Worm (Caenorhabditis elegans) whole organism, young adult: Measurements from ENCODE around the gene C25A8.1.

Source experiments
- B0336.3 ChIP-seq: fragments of 200-800 bp; sonication (Bioruptor generic); IDR thresholded peaks from 2 replicates; pipeline ENCODE4 v1.3.6; 2022; ENCODE audit warnings: missing genetic modification characterization, missing compliant biosample characterization
- Y67H2A.10 ChIP-seq: fragments of 200-800 bp; sonication (Bioruptor generic); conservative IDR thresholded peaks from 2 replicates; pipeline ENCODE4 v1.3.6; 2022; ENCODE audit warnings: missing genetic modification reagents, missing genetic modification characterization, missing compliant biosample characterization
- aptf-3 ChIP-seq: fragments of 200-800 bp; sonication (Bioruptor generic); IDR thresholded peaks from 2 replicates; pipeline ENCODE4 v1.3.6; 2022; ENCODE audit warnings: missing genetic modification characterization, missing compliant biosample characterization
- cebp-1 ChIP-seq, 2 experiments: fragments of 200-800 bp in 1 of 2; sonication (Bioruptor generic) in 1 of 2; sonication (generic microtip) in 1 of 2; IDR thresholded peaks in 1 of 2; optimal IDR thresholded peaks in 1 of 2; 2 replicates each; pipeline versions ENCODE4 v1.3.6 to Lab custom; 2017 to 2022; ENCODE audit warnings: missing compliant biosample characterization in 2 of 2, missing genetic modification characterization in 2 of 2, mild to moderate bottlenecking in 1 of 2, missing genetic modification reagents in 1 of 2, moderate library complexity in 1 of 2
- ceh-100 ChIP-seq: fragments of 200-800 bp; sonication (Bioruptor generic); IDR thresholded peaks from 2 replicates; pipeline ENCODE4 v1.3.6; 2022; ENCODE audit warnings: missing genetic modification reagents, missing genetic modification characterization, missing compliant biosample characterization
- egl-44 ChIP-seq: fragments of 200-800 bp; sonication (Bioruptor generic); IDR thresholded peaks from 2 replicates; pipeline ENCODE4 v1.3.6; 2022; ENCODE audit warnings: missing genetic modification reagents, missing genetic modification characterization, missing compliant biosample characterization
- him-1 ChIP-seq: sonication (generic microtip); optimal IDR thresholded peaks from 2 replicates; lab custom pipeline; 2016; ENCODE audit warnings: missing genotype, missing genetic modification reagents, missing genetic modification characterization, missing compliant biosample characterization
- nhr-80 ChIP-seq: sonication (generic microtip); optimal IDR thresholded peaks from 2 replicates; lab custom pipeline; 2016; ENCODE audit warnings: missing genetic modification characterization, missing compliant biosample characterization
- nhr-90 ChIP-seq: sonication (generic microtip); optimal IDR thresholded peaks from 2 replicates; lab custom pipeline; 2016; ENCODE audit warnings: missing genotype, mild to moderate bottlenecking, missing genetic modification characterization, missing compliant biosample characterization
- pha-4 ChIP-seq: fragments of 150-350 bp; sonication (generic microtip); optimal IDR thresholded peaks from 2 replicates; lab custom pipeline; 2014; ENCODE audit warnings: missing biosample characterization, missing genetic modification reagents, missing genetic modification characterization
- unc-62 ChIP-seq: fragments of 150-350 bp; optimal IDR thresholded peaks from 2 replicates; lab custom pipeline; 2014; ENCODE audit warnings: missing biosample characterization, missing genetic modification reagents, missing genetic modification characterization
- ztf-18 ChIP-seq: sonication (generic microtip); optimal IDR thresholded peaks from 2 replicates; lab custom pipeline; 2016; ENCODE audit warnings: missing genotype, mild to moderate bottlenecking, missing genetic modification characterization, missing compliant biosample characterization
- ztf-3 ChIP-seq: fragments of 200-800 bp; sonication (Bioruptor generic); optimal IDR thresholded peaks from 2 replicates; lab custom pipeline; 2018; ENCODE audit warnings: mild to moderate bottlenecking, missing genetic modification characterization, missing compliant biosample characterization

DNA sequence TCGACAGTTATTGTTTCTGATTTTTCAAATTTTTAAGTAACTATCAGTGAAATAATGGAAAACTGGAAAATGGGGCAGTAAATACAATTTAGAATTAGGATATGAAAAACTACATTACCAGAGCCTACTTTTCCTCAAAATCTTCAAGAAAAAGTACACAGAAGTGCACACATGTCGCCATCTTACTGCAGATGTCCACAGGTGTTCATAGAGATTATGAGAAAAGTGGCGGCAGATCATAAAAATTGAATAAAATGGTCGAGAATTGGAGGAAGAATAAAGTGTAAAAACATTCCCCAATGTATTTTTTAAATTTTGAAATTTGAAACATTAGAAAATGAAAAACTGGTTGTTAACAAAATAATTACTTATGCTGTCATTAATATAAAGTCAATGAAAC lies 13.0 kb upstream of the C25A8.1 start:
- TF ChIP-seq Y67H2A.10 (GFP tag; lab: Robert Waterston, UW), result no peak
- TF ChIP-seq him-1 (tag; lab: Kevin White, UChicago), result no peak
- no peak for TF ChIP-seq nhr-80
- no peak for TF ChIP-seq unc-62 (GFP tag; lab: Kevin White, UChicago)
- no peak for TF ChIP-seq egl-44 (GFP tag; lab: Robert Waterston, UW)
- no peak for TF ChIP-seq pha-4
- TF ChIP-seq nhr-90 (tag; lab: Kevin White, UChicago), result no peak
- TF ChIP-seq B0336.3, result no peak
- no peak for TF ChIP-seq ceh-100 (GFP tag; lab: Robert Waterston, UW)
- TF ChIP-seq ztf-18 (tag; lab: Kevin White, UChicago), result no peak
- no peak for TF ChIP-seq ztf-3 (GFP tag; lab: Kevin White, UChicago)
- TF ChIP-seq aptf-3, result no peak
- TF ChIP-seq cebp-1 (GFP tag; IDR thresholded peaks at IDR 0.05; lab: Robert Waterston, UW), result no peak
- no peak for TF ChIP-seq cebp-1 (tag; optimal IDR thresholded peaks at IDR 0.05; lab: Kevin White, UChicago)
